Fruit fly (Drosophila melanogaster) whole organism, embryonic: ENCODE data around the gene bero.

Experiments
- Ada2b ChIP-seq: fragments of 200-800 bp; sonication (Bioruptor generic); IDR thresholded peaks from 2 replicates; pipeline ENCODE4 v1.3.6; 2022; ENCODE audit warnings: missing biosample characterization, missing genetic modification characterization
- CG11093 ChIP-seq: fragments of 200-800 bp; sonication (Bioruptor generic); IDR thresholded peaks from 3 replicates; pipeline ENCODE4 v1.3.6; 2022; ENCODE audit warnings: missing biosample characterization, missing genetic modification characterization
- CG14050 ChIP-seq: fragments of 200-800 bp; sonication (Bioruptor generic); IDR thresholded peaks from 3 replicates; pipeline ENCODE4 v1.3.6; 2022; ENCODE audit warnings: missing biosample characterization, missing genetic modification characterization
- CG14710 ChIP-seq: fragments of 200-800 bp; sonication (Bioruptor generic); optimal IDR thresholded peaks from 3 replicates; lab custom pipeline; 2019; ENCODE audit warnings: missing biosample characterization, mild to moderate bottlenecking, missing genetic modification characterization, moderate library complexity
- CG14860 ChIP-seq: fragments of 200-800 bp; sonication (Bioruptor generic); IDR thresholded peaks from 3 replicates; pipeline ENCODE4 v1.3.6; 2022; ENCODE audit warnings: missing biosample characterization, missing genetic modification characterization; ENCODE audit not compliant: partially characterized antibody
- CG15479 ChIP-seq: fragments of 200-800 bp; sonication (Bioruptor generic); optimal IDR thresholded peaks from 3 replicates; lab custom pipeline; 2019; ENCODE audit warnings: missing biosample characterization, mild to moderate bottlenecking, missing genetic modification characterization, moderate library complexity
- CG2116 ChIP-seq: fragments of 200-800 bp; sonication (Bioruptor generic); optimal IDR thresholded peaks from 3 replicates; lab custom pipeline; 2018; ENCODE audit warnings: missing biosample characterization, mild to moderate bottlenecking, missing genetic modification characterization
- CG2712 ChIP-seq: fragments of 200-800 bp; optimal IDR thresholded peaks from 3 replicates; lab custom pipeline; 2019; ENCODE audit warnings: missing biosample characterization, mild to moderate bottlenecking, missing genetic modification characterization, moderate library complexity
- CG7963 ChIP-seq: fragments of 200-800 bp; sonication (Bioruptor generic); IDR thresholded peaks from 3 replicates; pipeline ENCODE4 v1.3.6; 2022; ENCODE audit warnings: missing biosample characterization, missing genetic modification characterization; ENCODE audit not compliant: partially characterized antibody
- CG8089 ChIP-seq: fragments of 200-800 bp; sonication (Bioruptor generic); optimal IDR thresholded peaks from 3 replicates; lab custom pipeline; 2016; ENCODE audit warnings: missing biosample characterization, missing genetic modification characterization
- CG8290 ChIP-seq, 3 experiments: fragments of 200-800 bp; sonication (Bioruptor generic); optimal IDR thresholded peaks; 2 replicates each; lab custom pipeline; 2016 to 2019; ENCODE audit warnings: missing biosample characterization in 3 of 3, missing genetic modification characterization in 3 of 3, mild to moderate bottlenecking in 2 of 3, moderate library complexity in 1 of 3
- D ChIP-seq, 2 experiments: fragments of 200-800 bp in 1 of 2; fragments of >200 bp in 1 of 2; sonication (Bioruptor generic) in 1 of 2; optimal IDR thresholded peaks; 2 replicates in 1 of 2; 3 replicates in 1 of 2; lab custom pipeline; 2017; ENCODE audit warnings: mild to moderate bottlenecking in 1 of 2, missing biosample characterization in 1 of 2, missing genetic modification characterization in 1 of 2, missing genetic modification reagents in 1 of 2
- Dek ChIP-seq: fragments of 200-800 bp; sonication (Bioruptor generic); optimal IDR thresholded peaks from 3 replicates; lab custom pipeline; 2019; ENCODE audit warnings: missing biosample characterization, mild to moderate bottlenecking, missing genetic modification characterization, moderate library complexity
- Eip74EF ChIP-seq, 2 experiments: fragments of 200-800 bp in 1 of 2; fragments of >200 bp in 1 of 2; sonication (Bioruptor generic) in 1 of 2; optimal IDR thresholded peaks; 2 replicates each; lab custom pipeline; 2017 to 2019; ENCODE audit warnings: missing biosample characterization in 2 of 2, missing genetic modification characterization in 2 of 2, mild to moderate bottlenecking in 1 of 2, moderate library complexity in 1 of 2
- HLH3B ChIP-seq: fragments of 200-800 bp; sonication (Bioruptor generic); IDR thresholded peaks from 2 replicates; pipeline ENCODE4 v1.3.6; 2022; ENCODE audit warnings: missing biosample characterization, missing genetic modification characterization
- HLH4C ChIP-seq: fragments of 200-800 bp; sonication (Bioruptor generic); IDR thresholded peaks from 3 replicates; pipeline ENCODE4 v1.3.6; 2022; ENCODE audit warnings: missing biosample characterization, missing genetic modification characterization; ENCODE audit not compliant: partially characterized antibody
- Hr51 ChIP-seq, 2 experiments: fragments of 200-800 bp; sonication (Bioruptor generic); optimal IDR thresholded peaks; 2 replicates in 1 of 2; 3 replicates in 1 of 2; lab custom pipeline; 2016 to 2018; ENCODE audit warnings: missing biosample characterization in 2 of 2, missing genetic modification characterization in 2 of 2, mild to moderate bottlenecking in 1 of 2, moderate library complexity in 1 of 2
- Jarid2 ChIP-seq: fragments of 200-800 bp; sonication (Bioruptor generic); optimal IDR thresholded peaks from 3 replicates; lab custom pipeline; 2017; ENCODE audit warnings: mild to moderate bottlenecking, missing biosample characterization, missing genetic modification reagents, missing genetic modification characterization
- MBD-R2 ChIP-seq: fragments of 200-800 bp; sonication (Bioruptor generic); IDR thresholded peaks from 2 replicates; pipeline ENCODE4 v1.3.6; 2022; ENCODE audit warnings: missing biosample characterization, missing genetic modification characterization
- Myb ChIP-seq: fragments of 200-800 bp; sonication (Bioruptor generic); optimal IDR thresholded peaks from 2 replicates; lab custom pipeline; 2016; ENCODE audit warnings: missing biosample characterization, missing genetic modification characterization
- Xbp1 ChIP-seq: fragments of 200-800 bp; sonication (Bioruptor generic); optimal IDR thresholded peaks from 3 replicates; lab custom pipeline; 2016; ENCODE audit warnings: missing biosample characterization, mild to moderate bottlenecking, missing genetic modification characterization
- bowl ChIP-seq: fragments of 200-800 bp; sonication (Bioruptor generic); IDR thresholded peaks from 2 replicates; pipeline ENCODE4 v1.3.6; 2022; ENCODE audit warnings: missing biosample characterization, missing genetic modification characterization
- btn ChIP-seq: fragments of 200-800 bp; sonication (Bioruptor generic); optimal IDR thresholded peaks from 2 replicates; lab custom pipeline; 2016; ENCODE audit warnings: missing biosample characterization, missing genetic modification characterization
- ci ChIP-seq: fragments of 200-800 bp; sonication (Bioruptor generic); IDR thresholded peaks from 3 replicates; pipeline ENCODE4 v1.3.6; 2022; ENCODE audit warnings: missing biosample characterization, missing genetic modification characterization
- dan ChIP-seq: fragments of 200-800 bp; sonication (Bioruptor generic); IDR thresholded peaks from 2 replicates; pipeline ENCODE4 v1.3.6; 2022; ENCODE audit warnings: missing biosample characterization, missing genetic modification characterization
- dati ChIP-seq: fragments of 200-800 bp; sonication (Bioruptor generic); IDR thresholded peaks from 2 replicates; pipeline ENCODE4 v1.3.6; 2022; ENCODE audit warnings: missing biosample characterization, missing genetic modification characterization
- eve ChIP-seq, 2 experiments: fragments of >200 bp; optimal IDR thresholded peaks; 2 replicates each; lab custom pipeline; 2017; ENCODE audit warnings: missing biosample characterization in 2 of 2, missing genetic modification characterization in 2 of 2
- fd96Cb ChIP-seq: fragments of 200-800 bp; sonication (Bioruptor generic); optimal IDR thresholded peaks from 2 replicates; lab custom pipeline; 2018; ENCODE audit warnings: missing biosample characterization, mild to moderate bottlenecking, missing genetic modification characterization, moderate library complexity
- ftz-f1 ChIP-seq: fragments of 200-800 bp; sonication (Bioruptor generic); optimal IDR thresholded peaks from 2 replicates; lab custom pipeline; 2016; ENCODE audit warnings: missing biosample characterization, missing genetic modification characterization
- gce ChIP-seq: fragments of 200-800 bp; sonication (Bioruptor generic); IDR thresholded peaks from 3 replicates; pipeline ENCODE4 v1.3.6; 2022; ENCODE audit warnings: missing biosample characterization, missing genetic modification characterization
- hb ChIP-seq: fragments of 200-800 bp; sonication (Bioruptor generic); IDR thresholded peaks from 3 replicates; pipeline ENCODE4 v1.3.6; 2022; ENCODE audit warnings: missing biosample characterization, missing genetic modification characterization; ENCODE audit not compliant: partially characterized antibody
- lola ChIP-seq, 3 experiments: fragments of >200 bp in 2 of 3; fragments of 200-800 bp in 1 of 3; sonication (Bioruptor generic) in 1 of 3; optimal IDR thresholded peaks; 2 replicates each; lab custom pipeline; 2017 to 2019; ENCODE audit warnings: missing biosample characterization in 3 of 3, missing genetic modification characterization in 3 of 3, mild to moderate bottlenecking in 1 of 3, moderate library complexity in 1 of 3
- mld ChIP-seq: fragments of 200-800 bp; sonication (Bioruptor generic); IDR thresholded peaks from 3 replicates; pipeline ENCODE4 v1.3.6; 2022; ENCODE audit warnings: missing biosample characterization, missing genetic modification characterization; ENCODE audit not compliant: partially characterized antibody
- nerfin-2 ChIP-seq: fragments of 200-800 bp; sonication (Bioruptor generic); IDR thresholded peaks from 2 replicates; pipeline ENCODE4 v1.3.6; 2022; ENCODE audit warnings: missing biosample characterization, missing genetic modification characterization; ENCODE audit not compliant: partially characterized antibody
- otp ChIP-seq: fragments of 200-800 bp; sonication (Bioruptor generic); IDR thresholded peaks from 3 replicates; pipeline ENCODE4, ENCODE4 v1.3.6; 2022; ENCODE audit warnings: missing biosample characterization, missing genetic modification characterization
- pan ChIP-seq, 4 experiments: fragments of >200 bp in 3 of 4; fragments of 200-800 bp in 1 of 4; sonication (Bioruptor generic) in 1 of 4; optimal IDR thresholded peaks in 3 of 4; IDR thresholded peaks in 1 of 4; 2 replicates each; pipeline versions ENCODE4 v1.3.6 to Lab custom; 2017 to 2022; ENCODE audit warnings: missing biosample characterization in 2 of 4, missing genetic modification characterization in 2 of 4, mixed read lengths in 1 of 4
- rib ChIP-seq: fragments of 200-800 bp; sonication (Bioruptor generic); IDR thresholded peaks from 2 replicates; pipeline ENCODE4 v1.3.6; 2022; ENCODE audit warnings: missing biosample characterization, missing genetic modification characterization
- scrt ChIP-seq: fragments of 200-800 bp; sonication (Bioruptor generic); optimal IDR thresholded peaks from 2 replicates; lab custom pipeline; 2018; ENCODE audit warnings: missing biosample characterization, mild to moderate bottlenecking, missing genetic modification characterization, moderate library complexity
- sd ChIP-seq: fragments of 200-800 bp; sonication (Bioruptor generic); optimal IDR thresholded peaks from 3 replicates; lab custom pipeline; 2018; ENCODE audit warnings: missing biosample characterization, mild to moderate bottlenecking, missing genetic modification characterization, moderate library complexity
- sob ChIP-seq: fragments of 200-800 bp; sonication (Bioruptor generic); IDR thresholded peaks from 2 replicates; pipeline ENCODE4 v1.3.6; 2022; ENCODE audit warnings: missing biosample characterization, missing genetic modification characterization
- sr ChIP-seq: fragments of 200-800 bp; sonication (Bioruptor generic); IDR thresholded peaks from 3 replicates; pipeline ENCODE4 v1.3.6; 2022; ENCODE audit warnings: missing biosample characterization, missing genetic modification characterization
- stc ChIP-seq: fragments of 200-800 bp; sonication (Bioruptor generic); IDR thresholded peaks from 2 replicates; pipeline ENCODE4 v1.3.6; 2022; ENCODE audit warnings: missing biosample characterization, missing genetic modification characterization
- vvl ChIP-seq: fragments of 200-800 bp; sonication (Bioruptor generic); IDR thresholded peaks from 2 replicates; pipeline ENCODE4 v1.3.6; 2022; ENCODE audit warnings: missing biosample characterization, missing genetic modification characterization
- z ChIP-seq: fragments of 200-800 bp; sonication (Bioruptor generic); IDR thresholded peaks from 3 replicates; pipeline ENCODE4 v1.3.6; 2022; ENCODE audit warnings: missing biosample characterization, missing genetic modification characterization
- zfh1 ChIP-seq: fragments of 200-800 bp; sonication (Bioruptor generic); IDR thresholded peaks from 3 replicates; pipeline ENCODE4 v1.3.6; 2022; ENCODE audit warnings: missing biosample characterization, missing genetic modification characterization

bero gene

DNA sequence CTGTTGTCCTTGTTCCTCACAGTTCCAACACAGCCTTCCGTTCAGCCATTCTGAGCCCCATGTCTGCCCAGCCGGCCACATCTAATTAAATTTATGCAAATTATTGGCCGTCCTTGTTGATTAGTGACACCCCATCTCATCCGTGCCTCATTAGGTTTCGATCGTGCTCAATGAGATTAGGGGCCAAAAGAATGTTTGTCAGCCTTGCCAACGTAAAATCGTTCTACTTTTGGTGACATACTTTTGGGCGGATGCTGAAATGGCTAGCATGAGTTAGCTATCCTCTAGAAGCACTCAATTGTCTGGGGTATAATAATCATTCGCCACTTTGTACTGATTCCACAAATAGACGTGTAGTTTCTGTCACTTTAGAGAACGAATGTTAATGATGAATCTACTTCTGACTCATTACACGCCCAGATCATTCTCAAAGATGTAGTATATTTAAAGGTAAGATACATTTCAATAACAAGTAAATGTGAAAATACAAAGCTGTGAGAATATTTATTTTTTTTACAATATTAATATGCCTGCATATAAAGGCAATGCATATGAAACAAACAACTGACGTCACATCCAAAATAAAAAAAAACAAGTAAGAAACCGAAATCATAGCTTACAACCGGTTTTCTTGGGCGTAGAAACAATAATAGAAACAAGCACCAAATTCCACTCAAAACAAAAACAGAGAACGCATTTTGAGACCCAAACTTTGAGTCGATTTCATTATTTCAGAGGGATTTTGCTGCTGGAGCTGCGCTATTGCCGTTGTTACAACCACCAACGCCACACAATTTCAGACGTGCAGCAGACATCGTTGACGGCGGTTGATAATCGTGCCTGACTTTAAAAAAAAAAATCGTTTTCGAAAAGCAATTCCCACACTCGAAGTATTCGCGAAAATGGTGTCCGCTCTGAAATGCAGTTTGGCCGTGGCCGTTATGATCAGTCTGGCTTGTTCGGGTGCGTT lies at the start of gene bero:
Gene bero, plus strand, starts transcription at position 325 of the 970 bp plus-strand sequence.
- no peak for TF ChIP-seq CG8290 (GFP tag; optimal IDR thresholded peaks at IDR 0.05; lab: Kevin White, UChicago)
- TF ChIP-seq CG8290 (tag; optimal IDR thresholded peaks at IDR 0.05; lab: Kevin White, UChicago): peak in 1 of 2 experiments; percentile 63
- TF ChIP-seq fd96Cb (tag; lab: Kevin White, UChicago): no peak
- TF ChIP-seq z (GFP tag; lab: Robert Waterston, UW): peak; percentile 95
- TF ChIP-seq stc: peak; percentile 34; the same call in 1 of the 2 replicates
- no peak for TF ChIP-seq MBD-R2 (GFP tag; lab: Robert Waterston, UW)
- 0 out of 3 replicates have a peak, but pooled peaks have one; percentile 46 for TF ChIP-seq CG7963
- TF ChIP-seq CG2712: peak; percentile 29
- TF ChIP-seq dati (GFP tag; lab: Robert Waterston, UW): no peak
- TF ChIP-seq CG8089 (GFP tag; lab: Kevin White, UChicago): no peak
- TF ChIP-seq sob (GFP tag; lab: Robert Waterston, UW): peak; percentile 17; the same call in 1 of the 2 replicates
- peak; percentile 72 for TF ChIP-seq sd (tag; lab: Kevin White, UChicago)
- TF ChIP-seq bowl (GFP tag; lab: Robert Waterston, UW): no peak
- TF ChIP-seq rib (GFP tag; lab: Robert Waterston, UW): peak; percentile 58; the same call in 1 of the 2 replicates
- no peak for TF ChIP-seq dan
- TF ChIP-seq CG15479 (GFP tag; lab: Kevin White, UChicago): no peak
- no peak for TF ChIP-seq D (optimal IDR thresholded peaks at IDR 0.05; lab: Kevin White, UChicago)
- no peak for TF ChIP-seq D (GFP tag; optimal IDR thresholded peaks at IDR 0.05; lab: Kevin White, UChicago)
- no peak for TF ChIP-seq nerfin-2 (GFP tag; lab: Robert Waterston, UW)
- peak; percentile 69 for TF ChIP-seq Jarid2 (GFP tag; lab: Kevin White, UChicago)
- peak; percentile 24; the same call in 1 of the 3 replicates for TF ChIP-seq otp (GFP tag; lab: Robert Waterston, UW)
- peak in 1 of 2 experiments; percentile 76 for TF ChIP-seq eve (GFP tag; optimal IDR thresholded peaks at IDR 0.05; lab: Kevin White, UChicago)
- no peak for TF ChIP-seq CG2116 (GFP tag; lab: Kevin White, UChicago)
- TF ChIP-seq mld (GFP tag; lab: Robert Waterston, UW): no peak
- TF ChIP-seq scrt (GFP tag; lab: Kevin White, UChicago): no peak
- TF ChIP-seq hb: no peak
- TF ChIP-seq HLH4C (GFP tag; lab: Robert Waterston, UW): 0 out of 3 replicates have a peak, but pooled peaks have one; percentile 18
- TF ChIP-seq Ada2b (GFP tag; lab: Robert Waterston, UW): no peak
- no peak for TF ChIP-seq lola (GFP tag; optimal IDR thresholded peaks at IDR 0.05; lab: Kevin White, UChicago)
- no peak for TF ChIP-seq zfh1
- no peak for TF ChIP-seq Myb (GFP tag; lab: Kevin White, UChicago)
- TF ChIP-seq CG11093: no peak
- no peak for TF ChIP-seq btn
- TF ChIP-seq ci (GFP tag; lab: Robert Waterston, UW): peak; percentile 60; the same call in 2 of the 3 replicates
- peak in 1 of 2 experiments; percentile 31 for TF ChIP-seq Eip74EF (GFP tag; optimal IDR thresholded peaks at IDR 0.05; lab: Kevin White, UChicago)
- TF ChIP-seq sr: peak; percentile 38; the same call in 1 of the 3 replicates
- no peak for TF ChIP-seq CG14710 (tag; lab: Kevin White, UChicago)
- no peak for TF ChIP-seq pan (optimal IDR thresholded peaks at IDR 0.05; lab: Kevin White, UChicago)
- peak in 1 of 2 experiments; percentile 19 for TF ChIP-seq pan (GFP tag; optimal IDR thresholded peaks at IDR 0.05 in 1 of 2, IDR thresholded peaks at IDR 0.05 in 1 of 2)
- peak in 1 of 2 experiments; percentile 13 for TF ChIP-seq Hr51 (GFP tag; optimal IDR thresholded peaks at IDR 0.05; lab: Kevin White, UChicago)
- TF ChIP-seq gce (GFP tag; lab: Robert Waterston, UW): no peak
- TF ChIP-seq Xbp1: no peak
- no peak for TF ChIP-seq CG14050
- TF ChIP-seq vvl (GFP tag; lab: Robert Waterston, UW): peak; percentile 58; the same call in 1 of the 2 replicates
- no peak for TF ChIP-seq HLH3B (GFP tag; lab: Robert Waterston, UW)
- no peak for TF ChIP-seq Dek (tag; lab: Kevin White, UChicago)
- TF ChIP-seq ftz-f1 (GFP tag; lab: Kevin White, UChicago): no peak
- no peak for TF ChIP-seq CG14860 (GFP tag; lab: Robert Waterston, UW)
